Worm (Caenorhabditis elegans) whole organism, young adult: ENCODE measurements around the gene T04C12.11.

Source experiments
- C17E4.6 ChIP-seq: fragments of 200-800 bp; sonication (Bioruptor generic); IDR thresholded peaks from 2 replicates; pipeline ENCODE4 v1.3.6; 2022; ENCODE audit warnings: missing genetic modification reagents, missing genetic modification characterization, missing compliant biosample characterization
- F57C9.4 ChIP-seq: sonication (generic microtip); optimal IDR thresholded peaks from 2 replicates; lab custom pipeline; 2017; ENCODE audit warnings: mild to moderate bottlenecking, missing genetic modification characterization, missing compliant biosample characterization
- K11D2.4 ChIP-seq: fragments of 200-800 bp; sonication (Bioruptor generic); IDR thresholded peaks from 2 replicates; pipeline ENCODE4 v1.3.6; 2022; ENCODE audit warnings: missing genetic modification reagents, missing genetic modification characterization, missing compliant biosample characterization
- Y79H2A.3 ChIP-seq: fragments of 200-800 bp; sonication (Bioruptor generic); conservative IDR thresholded peaks from 2 replicates; pipeline ENCODE4 v1.3.6; 2022; ENCODE audit warnings: missing genetic modification reagents, missing genetic modification characterization, missing compliant biosample characterization
- akir-1 ChIP-seq: fragments of 200-800 bp; sonication (Bioruptor generic); optimal IDR thresholded peaks from 2 replicates; lab custom pipeline; 2018; ENCODE audit warnings: mild to moderate bottlenecking, missing genetic modification characterization, moderate library complexity, missing compliant biosample characterization
- ama-1 ChIP-seq, 3 experiments: fragments of 150-350 bp in 1 of 3; sonication (generic microtip) in 2 of 3; optimal IDR thresholded peaks; 2 replicates each; lab custom pipeline; 2014 to 2018; ENCODE audit warnings: missing biosample characterization in 2 of 3, missing genetic modification characterization in 2 of 3, missing genetic modification reagents in 2 of 3
- attf-3 ChIP-seq: fragments of 200-800 bp; sonication (Bioruptor generic); conservative IDR thresholded peaks from 2 replicates; pipeline ENCODE4 v1.3.6; 2022; ENCODE audit warnings: missing genetic modification reagents, missing genetic modification characterization, missing compliant biosample characterization
- bed-1 ChIP-seq: fragments of 200-800 bp; sonication (Bioruptor generic); IDR thresholded peaks from 2 replicates; pipeline ENCODE4 v1.3.6; 2022; ENCODE audit warnings: missing genetic modification reagents, missing genetic modification characterization, missing compliant biosample characterization
- ceh-27 ChIP-seq: fragments of 200-800 bp; sonication (Bioruptor generic); optimal IDR thresholded peaks from 2 replicates; lab custom pipeline; 2018; ENCODE audit warnings: mild to moderate bottlenecking, missing genetic modification characterization, moderate library complexity, missing compliant biosample characterization
- ceh-91 ChIP-seq: fragments of 200-800 bp; sonication (Bioruptor generic); IDR thresholded peaks from 2 replicates; pipeline ENCODE4 v1.3.6; 2022; ENCODE audit warnings: missing genetic modification reagents, missing genetic modification characterization, missing compliant biosample characterization
- dpff-1 ChIP-seq: sonication (generic microtip); optimal IDR thresholded peaks from 2 replicates; lab custom pipeline; 2017; ENCODE audit warnings: mild to moderate bottlenecking, missing genetic modification characterization, missing compliant biosample characterization
- dpl-1 ChIP-seq: fragments of 150-350 bp; optimal IDR thresholded peaks from 2 replicates; lab custom pipeline; 2014; ENCODE audit warnings: missing biosample characterization, missing genetic modification reagents, missing genetic modification characterization
- egrh-3 ChIP-seq: fragments of 200-800 bp; sonication (Bioruptor generic); IDR thresholded peaks from 2 replicates; pipeline ENCODE4 v1.3.6; 2022; ENCODE audit warnings: missing genetic modification reagents, missing genetic modification characterization, missing compliant biosample characterization
- ekl-4 ChIP-seq: fragments of 200-800 bp; sonication (Bioruptor generic); IDR thresholded peaks from 2 replicates; pipeline ENCODE4 v1.3.6; 2022; ENCODE audit warnings: missing genetic modification reagents, missing genetic modification characterization, missing compliant biosample characterization
- ets-4 ChIP-seq: fragments of 200-800 bp; sonication (Bioruptor generic); optimal IDR thresholded peaks from 2 replicates; lab custom pipeline; 2018; ENCODE audit warnings: mild to moderate bottlenecking, missing genetic modification characterization, missing compliant biosample characterization
- hmg-20 ChIP-seq: fragments of 200-800 bp; sonication (Bioruptor generic); IDR thresholded peaks from 2 replicates; pipeline ENCODE4 v1.3.6; 2022; ENCODE audit warnings: missing genetic modification reagents, missing genetic modification characterization, missing compliant biosample characterization
- lag-1 ChIP-seq: fragments of 200-800 bp; sonication (Bioruptor generic); IDR thresholded peaks from 2 replicates; pipeline ENCODE4 v1.3.6; 2022; ENCODE audit warnings: missing genetic modification reagents, missing genetic modification characterization, missing compliant biosample characterization
- madf-10 ChIP-seq: sonication (generic microtip); optimal IDR thresholded peaks from 2 replicates; lab custom pipeline; 2016; ENCODE audit warnings: mild to moderate bottlenecking, missing genetic modification characterization, missing compliant biosample characterization
- madf-3 ChIP-seq: fragments of 200-800 bp; sonication (Bioruptor generic); IDR thresholded peaks from 2 replicates; pipeline ENCODE4 v1.3.6; 2022; ENCODE audit warnings: missing genetic modification reagents, missing genetic modification characterization, missing compliant biosample characterization
- madf-6 ChIP-seq: fragments of 200-800 bp; sonication (Bioruptor generic); IDR thresholded peaks from 2 replicates; pipeline ENCODE4 v1.3.6; 2022; ENCODE audit warnings: missing genetic modification reagents, missing genetic modification characterization, missing compliant biosample characterization
- nfyb-1 ChIP-seq: fragments of 200-800 bp; sonication (Bioruptor generic); IDR thresholded peaks from 2 replicates; pipeline ENCODE4 v1.3.6; 2022; ENCODE audit warnings: missing genetic modification reagents, missing genetic modification characterization, missing compliant biosample characterization
- nhr-179 ChIP-seq: sonication (generic microtip); optimal IDR thresholded peaks from 2 replicates; lab custom pipeline; 2016; ENCODE audit warnings: mild to moderate bottlenecking, missing genetic modification characterization, missing compliant biosample characterization
- pha-4 ChIP-seq: fragments of 150-350 bp; sonication (generic microtip); optimal IDR thresholded peaks from 2 replicates; lab custom pipeline; 2014; ENCODE audit warnings: missing biosample characterization, missing genetic modification reagents, missing genetic modification characterization
- sdz-38 ChIP-seq: sonication (generic microtip); optimal IDR thresholded peaks from 2 replicates; lab custom pipeline; 2016; ENCODE audit warnings: missing genotype, missing genetic modification characterization, missing compliant biosample characterization
- snpc-1.1 ChIP-seq: sonication (generic microtip); optimal IDR thresholded peaks from 2 replicates; lab custom pipeline; 2017; ENCODE audit warnings: missing genetic modification characterization, mild to moderate bottlenecking, missing compliant biosample characterization, antibody characterized with exemption, moderate library complexity, missing genotype, missing genetic modification reagents; ENCODE audit not compliant: insufficient read depth
- sptf-2 ChIP-seq: fragments of 200-800 bp; sonication (Bioruptor generic); optimal IDR thresholded peaks from 2 replicates; lab custom pipeline; 2018; ENCODE audit warnings: mild to moderate bottlenecking, missing genetic modification characterization, missing compliant biosample characterization
- tbp1 ChIP-seq: fragments of 200-800 bp; sonication (Bioruptor generic); optimal IDR thresholded peaks from 2 replicates; lab custom pipeline; 2018; ENCODE audit warnings: mild to moderate bottlenecking, missing genetic modification characterization, missing compliant biosample characterization
- tbx-9 ChIP-seq: sonication (generic microtip); optimal IDR thresholded peaks from 2 replicates; lab custom pipeline; 2016; ENCODE audit warnings: borderline replicate concordance, missing genetic modification characterization, inconsistent platforms, missing compliant biosample characterization
- tlf-1 ChIP-seq: fragments of 200-800 bp; sonication (Bioruptor generic); optimal IDR thresholded peaks from 2 replicates; lab custom pipeline; 2018; ENCODE audit warnings: mild to moderate bottlenecking, missing genetic modification characterization, missing compliant biosample characterization
- unc-62 ChIP-seq: fragments of 150-350 bp; optimal IDR thresholded peaks from 2 replicates; lab custom pipeline; 2014; ENCODE audit warnings: missing biosample characterization, missing genetic modification reagents, missing genetic modification characterization
- xnd-1 ChIP-seq: sonication (generic microtip); optimal IDR thresholded peaks from 2 replicates; lab custom pipeline; 2016; ENCODE audit warnings: missing genotype, missing genetic modification reagents, missing genetic modification characterization, missing compliant biosample characterization
- zim-3 ChIP-seq: sonication (generic microtip); optimal IDR thresholded peaks from 2 replicates; lab custom pipeline; 2017; ENCODE audit warnings: mild to moderate bottlenecking, missing genetic modification characterization, moderate library complexity, missing compliant biosample characterization
- ztf-22 ChIP-seq: fragments of 200-800 bp; sonication (Bioruptor generic); optimal IDR thresholded peaks from 2 replicates; lab custom pipeline; 2018; ENCODE audit warnings: mild to moderate bottlenecking, missing genetic modification characterization, moderate library complexity, missing compliant biosample characterization
- ztf-28 ChIP-seq: fragments of 200-800 bp; sonication (Bioruptor generic); IDR thresholded peaks from 2 replicates; pipeline ENCODE4 v1.3.6; 2022; ENCODE audit warnings: missing genetic modification reagents, missing genetic modification characterization, missing compliant biosample characterization

T04C12.11 gene

ce11 chrV:11060239-11060984, at the start of gene T04C12.11:
T04C12.11 (minus strand) TSS chrV:11060289.
- no peak for TF ChIP-seq Y79H2A.3 (GFP tag; lab: Robert Waterston, UW)
- TF ChIP-seq madf-10 (tag; lab: Kevin White, UChicago): no peak
- TF ChIP-seq dpff-1 (tag; lab: Kevin White, UChicago): no peak
- TF ChIP-seq tbx-9 (tag; lab: Kevin White, UChicago): no peak
- TF ChIP-seq akir-1 (GFP tag; lab: Kevin White, UChicago): no peak
- no peak for TF ChIP-seq F57C9.4 (tag; lab: Kevin White, UChicago)
- no peak for TF ChIP-seq K11D2.4 (GFP tag; lab: Robert Waterston, UW)
- TF ChIP-seq ceh-91 (GFP tag; lab: Robert Waterston, UW): no peak
- no peak for TF ChIP-seq C17E4.6 (GFP tag; lab: Robert Waterston, UW)
- TF ChIP-seq snpc-1.1: no peak
- TF ChIP-seq ztf-28 (GFP tag; lab: Robert Waterston, UW): no peak
- no peak for TF ChIP-seq tlf-1 (GFP tag; lab: Kevin White, UChicago)

DNA sequence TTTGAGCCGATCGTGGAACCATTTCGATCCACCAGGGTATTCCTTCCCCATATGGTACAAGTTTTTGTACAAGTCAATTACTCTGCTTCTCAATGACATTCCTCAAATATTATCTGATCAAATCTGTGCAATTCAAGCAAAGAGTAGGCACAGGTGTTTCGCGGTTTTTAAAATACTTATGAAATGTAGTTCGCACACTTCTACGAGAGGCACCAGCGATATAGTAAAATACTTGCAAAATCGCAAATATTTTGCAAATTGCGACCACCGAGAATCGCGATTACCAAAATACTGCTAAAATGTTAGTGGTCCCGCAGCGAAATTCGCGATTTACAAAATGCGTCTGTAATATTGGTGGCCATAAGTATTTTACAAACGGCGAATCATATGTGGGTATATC, 49.6 kb upstream of the T04C12.11 start, which contains the start of gene Y42A5A.5:
TSS of gene Y42A5A.5 (minus strand) at position 101 of the 400 bp plus-strand sequence.
- 0 out of 2 replicates have a peak, but pooled peaks have one; percentile 52 for TF ChIP-seq madf-3 (GFP tag; lab: Robert Waterston, UW)
- peak; percentile 36 for TF ChIP-seq madf-6 (GFP tag; lab: Robert Waterston, UW)

DNA sequence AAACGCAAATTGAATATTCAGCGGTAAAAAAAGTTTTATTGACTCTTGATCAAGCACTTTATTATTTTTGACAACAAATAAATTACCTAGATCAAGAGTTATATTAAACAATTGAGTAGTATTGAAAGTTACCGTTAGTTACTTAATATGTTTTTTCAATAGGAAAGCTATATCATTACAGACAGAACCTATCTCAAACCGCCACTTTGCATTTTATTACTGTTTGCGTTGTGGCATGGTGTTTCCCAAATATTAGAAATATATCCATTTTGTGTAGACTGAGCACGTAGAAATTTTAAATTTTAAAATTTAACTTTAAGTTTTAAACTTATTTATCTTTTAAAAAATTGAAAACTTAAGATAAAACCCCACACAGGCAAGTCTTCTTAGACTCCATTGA, 44.3 kb upstream of the T04C12.11 start:
- TF ChIP-seq xnd-1 (tag; lab: Kevin White, UChicago) (no peak), sdz-38 (tag; lab: Kevin White, UChicago) (no peak), tbp1 (GFP tag; lab: Kevin White, UChicago) (no peak), tbx-9 (tag; lab: Kevin White, UChicago) (no peak), nfyb-1 (GFP tag; lab: Robert Waterston, UW) (no peak), ets-4 (GFP tag; lab: Kevin White, UChicago) (no peak), zim-3 (tag; lab: Kevin White, UChicago) (no peak), egrh-3 (GFP tag; lab: Robert Waterston, UW) (no peak), madf-3 (GFP tag; lab: Robert Waterston, UW) (no peak), nhr-179 (tag; lab: Kevin White, UChicago) (no peak), ekl-4 (GFP tag; lab: Robert Waterston, UW) (no peak), hmg-20 (GFP tag; lab: Robert Waterston, UW) (no peak), ztf-22 (GFP tag; lab: Kevin White, UChicago) (no peak), ama-1 (optimal IDR thresholded peaks at IDR 0.05; lab: Kevin White, UChicago) (no peak), ama-1 (GFP tag; optimal IDR thresholded peaks at IDR 0.05; lab: Kevin White, UChicago) (no peak), sptf-2 (GFP tag; lab: Kevin White, UChicago) (no peak), ceh-91 (GFP tag; lab: Robert Waterston, UW) (no peak), bed-1 (GFP tag; lab: Robert Waterston, UW) (no peak), attf-3 (GFP tag; lab: Robert Waterston, UW) (no peak)
- TF ChIP-seq, all 124 proteins: peak for 0

ce11 chrV:11098599-11098998, 38.5 kb upstream of the T04C12.11 start, which contains the start of gene cdkl-1:
cdkl-1 (plus strand) TSS chrV:11098899.
- TF ChIP-seq dpl-1 (GFP tag; lab: Kevin White, UChicago) (no peak), unc-62 (GFP tag; lab: Kevin White, UChicago) (no peak), bed-1 (GFP tag; lab: Robert Waterston, UW) (no peak), ceh-91 (GFP tag; lab: Robert Waterston, UW) (no peak), tlf-1 (GFP tag; lab: Kevin White, UChicago) (no peak), pha-4 (no peak), lag-1 (GFP tag; lab: Robert Waterston, UW) (no peak), ceh-27 (GFP tag; lab: Kevin White, UChicago) (no peak)
